Fruit fly (Drosophila melanogaster): Measurements from ENCODE around the gene CG42590.

Gene CG42590

DNA sequence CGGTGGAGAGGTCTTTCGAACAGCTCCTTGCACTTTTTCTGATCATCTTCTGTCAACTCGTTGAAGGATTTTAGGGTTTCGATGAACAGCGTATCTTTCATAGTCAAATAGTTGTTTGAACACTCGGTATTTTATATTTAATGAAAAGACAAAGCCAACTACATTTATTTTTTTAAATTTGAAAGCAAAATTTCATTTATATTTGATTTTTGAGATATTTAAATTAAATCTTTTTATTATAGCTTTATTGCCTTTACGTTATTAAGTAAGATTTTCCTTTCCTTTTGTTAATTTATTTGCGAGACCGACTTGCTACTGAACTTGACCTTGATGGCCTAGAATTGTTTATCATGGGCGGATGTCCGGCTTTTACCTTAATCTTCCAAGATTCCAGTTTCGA, at the start of gene CG42590:
CG42590 (minus strand) TSS at position 101 of the 400 bp plus-strand sequence.
- TF ChIP-seq CG8478 (optimal IDR thresholded peaks at IDR 0.05) (no peak), CTCF (optimal IDR thresholded peaks at IDR 0.05) (no peak)

DNA sequence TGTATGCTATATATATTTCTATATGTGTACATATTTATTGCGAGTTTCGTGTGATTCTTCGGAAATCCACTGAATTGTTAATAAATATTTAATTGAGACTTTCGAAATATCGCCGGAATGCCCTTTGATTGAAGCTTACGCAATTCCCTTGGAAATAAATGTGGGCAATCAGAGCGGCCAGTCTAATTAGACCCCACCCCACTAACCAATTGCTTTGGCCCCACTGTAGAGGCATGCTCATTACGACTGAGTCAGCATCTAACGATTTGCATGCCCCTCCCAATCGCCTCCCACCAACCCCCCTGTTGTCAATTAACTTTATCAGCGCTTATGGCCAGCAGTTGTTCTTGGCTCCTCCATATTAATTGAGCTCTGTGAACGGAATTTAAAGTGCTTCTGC, 47.7 kb upstream of the CG42590 start:
- no peak for TF ChIP-seq CG8478 (optimal IDR thresholded peaks at IDR 0.05)
- TF ChIP-seq CTCF (optimal IDR thresholded peaks at IDR 0.05) = no peak

DNA sequence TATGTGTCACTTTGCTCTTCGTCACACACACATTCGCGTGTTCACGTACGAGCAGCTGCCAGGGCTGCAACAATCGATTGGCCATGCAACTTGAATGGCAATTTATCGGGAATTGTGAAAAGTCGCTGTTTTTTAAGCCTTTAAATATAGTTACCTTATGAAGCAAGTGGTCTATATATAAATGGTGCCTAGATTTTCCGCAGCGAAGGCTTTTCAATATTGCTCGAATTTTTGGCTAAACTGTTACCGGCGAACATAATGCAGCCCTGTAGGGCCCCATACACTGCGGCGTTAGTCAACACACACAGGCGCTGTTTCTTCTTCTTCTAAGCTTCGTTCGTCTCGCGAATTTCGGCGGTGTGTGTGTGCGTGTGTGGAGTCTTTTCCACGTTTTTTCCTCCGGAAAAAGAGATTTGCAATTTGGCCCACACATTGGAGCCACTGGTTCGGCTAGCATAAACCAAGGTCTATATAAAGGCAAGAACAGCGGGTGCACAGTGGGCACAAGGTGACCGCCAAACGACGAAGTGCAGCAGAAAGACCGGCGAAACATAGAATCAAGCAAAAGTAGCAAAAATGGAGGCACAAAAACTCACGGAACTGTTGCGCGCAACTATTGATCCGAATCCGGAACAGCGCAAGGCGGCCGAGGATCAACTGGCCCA, 46.9 kb upstream of the CG42590 start, which contains the start of the genes Arp3 and msk:
Arp3 (minus strand) TSS at position 39 of the 665 bp plus-strand sequence.
msk (plus strand) TSS at position 316 of the 665 bp plus-strand sequence.
- TF ChIP-seq CTCF (optimal IDR thresholded peaks at IDR 0.05) (peak in 1 of 2 experiments; percentile 16), CG8478 (optimal IDR thresholded peaks at IDR 0.05) (no peak)

DNA sequence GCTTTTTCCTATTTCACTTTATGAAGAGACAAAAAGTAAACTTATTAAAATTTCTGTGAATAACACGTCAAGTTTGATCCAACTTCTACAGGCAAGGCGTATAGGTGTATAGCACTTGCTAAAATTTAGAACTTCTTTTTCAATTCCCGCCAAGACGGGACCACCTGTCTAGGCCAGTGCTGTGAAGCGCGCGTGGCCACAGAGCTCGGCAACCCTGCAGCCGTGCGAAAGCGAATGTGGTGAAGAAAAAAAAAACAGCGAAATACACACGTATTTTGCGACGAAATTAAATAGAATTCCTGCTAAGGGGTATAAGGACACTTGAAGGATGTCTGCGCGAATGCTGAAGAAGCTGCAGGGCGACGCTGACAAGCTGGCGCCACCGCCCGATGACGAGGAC, 41.1 kb upstream of the CG42590 start, which contains the start of gene Nulp1:
Nulp1 (plus strand) TSS at position 198 of the 400 bp plus-strand sequence.
- TF ChIP-seq CTCF (optimal IDR thresholded peaks at IDR 0.05) = no peak

DNA sequence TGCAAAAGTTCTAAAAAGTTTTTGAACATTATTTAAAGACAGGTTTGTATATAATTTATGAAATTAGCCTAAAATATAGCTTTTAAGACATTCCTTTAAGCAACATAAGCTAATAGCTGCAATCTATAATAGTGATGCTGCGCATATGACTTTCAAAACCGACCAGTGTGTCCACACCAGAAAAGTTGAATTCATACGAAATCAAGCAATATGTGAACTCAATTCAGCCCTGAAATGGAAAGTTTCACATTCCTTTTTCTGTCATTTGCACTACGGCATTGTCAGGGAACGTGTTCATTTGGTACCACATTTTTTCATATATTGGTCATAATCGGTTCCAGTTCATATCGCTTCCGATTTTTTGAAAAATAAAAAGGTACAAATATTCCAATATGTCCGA, 39.8 kb upstream of the CG42590 start, which contains the start of gene fan:
fan (plus strand) TSS at position 247 of the 400 bp plus-strand sequence.
- no peak for TF ChIP-seq CTCF (optimal IDR thresholded peaks at IDR 0.05)
- no peak for TF ChIP-seq CG8478 (optimal IDR thresholded peaks at IDR 0.05)

DNA sequence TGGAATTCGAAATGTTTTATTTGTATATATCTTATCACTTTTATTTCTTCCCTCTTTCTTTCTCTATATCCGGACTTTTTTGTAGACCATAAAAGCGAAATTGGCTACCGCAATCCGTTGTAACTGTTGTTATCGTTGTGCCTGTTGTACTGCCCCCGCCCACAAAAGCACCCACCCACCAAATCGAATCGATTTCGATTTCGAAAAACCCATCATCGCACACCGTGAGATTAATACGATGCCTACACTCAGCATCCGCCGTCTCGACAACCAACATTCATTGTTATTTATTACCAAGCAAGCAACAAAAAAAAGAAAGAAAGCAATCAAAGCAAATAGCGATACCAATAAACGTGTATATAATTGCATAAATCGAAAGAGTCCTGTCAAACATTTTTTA, 39.1 kb upstream of the CG42590 start:
- TF ChIP-seq CTCF (optimal IDR thresholded peaks at IDR 0.05) = no peak

DNA sequence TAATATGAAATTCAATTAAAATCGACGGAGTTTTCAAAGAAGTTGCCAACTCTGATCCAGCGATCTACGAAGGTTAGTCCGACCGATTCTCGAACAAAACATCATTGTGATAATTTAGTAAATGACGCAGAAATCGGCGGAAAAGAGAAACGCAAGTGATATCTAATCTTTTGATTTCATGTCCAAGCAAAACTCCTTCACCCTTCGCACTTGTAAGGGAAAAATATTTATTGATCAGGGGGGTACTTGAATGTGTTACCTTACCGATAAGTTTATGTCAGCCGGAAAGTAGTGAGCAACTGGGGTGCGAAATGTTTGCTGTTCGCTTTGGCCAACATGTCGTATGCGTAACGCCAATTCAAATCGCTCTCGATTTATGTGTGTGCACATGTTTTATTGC, 28.0 kb upstream of the CG42590 start:
- no peak for TF ChIP-seq CTCF (optimal IDR thresholded peaks at IDR 0.05)
- no peak for TF ChIP-seq CG8478 (optimal IDR thresholded peaks at IDR 0.05)

DNA sequence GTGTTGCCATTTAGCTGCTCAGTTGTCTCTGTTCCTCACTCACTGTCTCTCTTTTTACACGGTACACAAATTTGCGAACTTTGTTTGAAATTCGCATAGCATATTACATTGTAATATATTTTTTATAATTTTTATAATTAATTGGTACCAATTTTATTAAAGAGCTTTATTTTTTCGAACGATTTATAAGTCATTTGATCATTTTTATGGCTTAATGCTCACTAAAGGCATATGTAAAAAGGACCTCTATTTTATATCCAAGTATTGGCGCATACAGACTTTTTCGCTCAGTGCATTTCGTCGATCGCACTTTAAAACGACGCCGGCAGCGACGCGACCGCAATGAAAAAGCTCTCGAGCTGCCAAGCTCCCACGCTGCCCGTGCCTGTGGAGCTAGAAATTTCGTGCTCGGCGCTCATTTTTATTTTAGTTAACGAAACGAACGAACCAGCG, 27.1 kb upstream of the CG42590 start:
- TF ChIP-seq CG8478 (optimal IDR thresholded peaks at IDR 0.05) (no peak), CTCF (optimal IDR thresholded peaks at IDR 0.05) (no peak)

DNA sequence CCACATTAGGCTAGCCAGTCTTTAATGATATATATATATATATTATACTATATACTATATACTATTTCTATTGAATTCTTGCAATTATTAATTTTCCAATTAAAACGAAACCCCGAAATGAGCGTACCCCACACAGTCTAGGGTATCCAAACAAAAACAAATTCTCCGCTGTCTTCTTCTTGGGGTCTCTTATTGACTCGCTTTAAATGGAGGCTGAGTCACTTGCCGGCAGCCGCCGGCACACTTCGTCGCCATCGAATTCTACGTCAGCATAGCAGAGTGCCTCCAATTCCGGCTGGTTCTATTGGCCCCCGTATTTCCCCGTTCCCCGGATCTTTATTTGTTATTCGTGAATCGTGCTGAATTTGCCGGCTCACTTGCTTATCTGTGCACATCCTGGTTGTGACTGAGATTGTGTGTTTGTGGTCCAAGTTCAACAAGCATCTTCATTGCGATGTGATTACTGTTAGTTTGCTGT, 25.6 kb upstream of the CG42590 start:
- TF ChIP-seq CTCF (optimal IDR thresholded peaks at IDR 0.05) (no peak), CG8478 (optimal IDR thresholded peaks at IDR 0.05) (no peak)

DNA sequence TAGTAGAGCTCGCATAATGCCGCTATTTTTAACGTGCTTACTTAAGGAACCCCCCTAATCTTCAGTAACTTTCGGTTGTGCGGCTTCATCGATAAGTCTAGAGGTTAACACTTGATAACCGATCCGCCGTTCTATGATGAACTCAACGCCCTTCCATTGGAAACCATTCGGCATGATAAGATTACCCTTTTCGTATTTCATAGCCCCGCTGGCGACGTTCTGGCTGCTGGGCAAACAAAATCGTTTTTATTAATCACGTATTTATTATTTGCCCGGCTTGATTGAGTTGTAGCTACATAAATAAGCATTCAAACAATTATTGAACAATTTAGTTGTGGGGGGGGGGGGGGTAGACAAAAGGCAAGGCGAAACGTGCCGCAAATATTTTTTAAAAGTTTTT, 24.5 kb upstream of the CG42590 start:
- TF ChIP-seq CG8478 (optimal IDR thresholded peaks at IDR 0.05) (no peak), CTCF (optimal IDR thresholded peaks at IDR 0.05) (no peak)

DNA sequence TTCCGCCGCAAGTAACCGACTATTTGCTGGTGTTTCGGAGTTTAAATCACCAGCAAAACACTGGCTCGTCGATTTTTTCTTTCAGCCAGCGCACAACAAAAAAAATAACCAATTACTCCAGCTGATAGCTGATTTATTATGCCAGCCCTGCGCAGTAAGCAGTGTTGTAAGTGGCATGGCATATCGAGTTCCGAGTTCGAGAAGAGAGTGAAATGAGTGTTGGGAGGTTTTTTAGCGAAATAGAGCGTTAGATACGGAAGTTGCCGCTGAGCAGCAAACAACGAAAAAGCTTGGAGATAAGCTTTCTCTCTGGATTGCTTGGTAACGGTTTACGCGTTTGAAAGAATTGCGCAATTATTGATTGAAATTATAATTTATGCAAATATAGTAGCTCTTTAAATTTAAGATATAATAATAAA, 22.6 kb upstream of the CG42590 start, which contains the start of gene CG7565:
CG7565 (minus strand) TSS at position 137 of the 419 bp plus-strand sequence.
- TF ChIP-seq CTCF (optimal IDR thresholded peaks at IDR 0.05) (no peak), CG8478 (optimal IDR thresholded peaks at IDR 0.05) (no peak)

DNA sequence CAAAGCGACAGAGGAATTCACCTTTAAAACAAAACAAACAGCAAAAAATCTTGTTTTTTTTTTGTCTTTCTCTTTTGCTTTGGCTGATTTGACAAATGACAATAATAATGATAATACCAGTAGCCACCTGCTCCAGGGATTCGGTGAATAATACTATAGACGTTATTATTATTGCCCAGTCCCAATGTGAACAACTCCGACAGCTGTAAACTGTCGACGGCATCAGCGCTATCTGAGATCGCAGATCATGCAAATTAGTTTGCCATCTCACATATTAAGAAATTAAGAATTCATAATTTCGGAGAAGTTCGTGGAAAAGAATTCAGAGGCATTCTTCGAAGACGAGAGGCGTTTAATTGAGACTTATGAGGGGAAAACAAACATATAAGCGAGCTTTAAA, 17.2 kb upstream of the CG42590 start:
- TF ChIP-seq CTCF (optimal IDR thresholded peaks at IDR 0.05) (no peak), CG8478 (optimal IDR thresholded peaks at IDR 0.05) (no peak)

DNA sequence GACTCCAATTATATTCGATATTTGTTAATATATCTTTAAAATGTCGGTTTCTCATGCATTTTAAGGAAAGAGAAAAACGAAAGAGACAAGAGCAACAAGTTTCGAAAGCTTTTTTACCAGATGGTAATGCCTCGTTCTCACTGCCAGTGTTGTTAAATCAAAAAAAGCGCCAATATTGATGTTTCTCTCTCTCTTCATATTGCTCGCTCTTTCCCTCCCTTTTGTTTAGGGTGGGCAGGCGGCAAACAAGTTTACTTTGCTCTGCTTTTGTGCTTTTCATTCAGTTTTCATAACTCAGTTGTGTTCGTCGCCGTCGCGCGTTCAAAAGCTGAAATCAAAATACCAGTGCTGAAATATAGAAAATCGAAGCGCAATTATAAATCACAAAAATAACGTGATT, 12.8 kb upstream of the CG42590 start:
- TF ChIP-seq CG8478 (optimal IDR thresholded peaks at IDR 0.05) = no peak
- no peak for TF ChIP-seq CTCF (optimal IDR thresholded peaks at IDR 0.05)

DNA sequence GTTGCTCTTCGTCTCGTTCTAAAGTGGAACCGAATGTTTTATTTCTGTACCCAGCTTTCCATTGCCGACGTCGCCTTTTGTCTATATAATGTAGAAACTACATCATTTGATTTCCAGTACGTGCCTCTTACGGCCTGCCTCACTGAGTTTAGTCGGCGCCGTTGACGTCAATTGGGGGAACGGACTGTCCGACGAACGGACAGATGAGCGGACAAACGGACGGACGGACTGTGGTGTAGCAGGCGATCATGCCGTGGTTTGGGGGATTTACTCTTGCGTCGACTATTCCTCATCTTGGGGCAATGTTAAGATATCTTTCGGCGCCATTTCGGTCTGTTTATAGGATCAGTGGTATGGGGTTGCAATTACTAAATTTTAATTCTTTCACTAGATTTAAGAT, 11.7 kb upstream of the CG42590 start:
- no peak for TF ChIP-seq CTCF (optimal IDR thresholded peaks at IDR 0.05)
- TF ChIP-seq CG8478 (optimal IDR thresholded peaks at IDR 0.05) = no peak

DNA sequence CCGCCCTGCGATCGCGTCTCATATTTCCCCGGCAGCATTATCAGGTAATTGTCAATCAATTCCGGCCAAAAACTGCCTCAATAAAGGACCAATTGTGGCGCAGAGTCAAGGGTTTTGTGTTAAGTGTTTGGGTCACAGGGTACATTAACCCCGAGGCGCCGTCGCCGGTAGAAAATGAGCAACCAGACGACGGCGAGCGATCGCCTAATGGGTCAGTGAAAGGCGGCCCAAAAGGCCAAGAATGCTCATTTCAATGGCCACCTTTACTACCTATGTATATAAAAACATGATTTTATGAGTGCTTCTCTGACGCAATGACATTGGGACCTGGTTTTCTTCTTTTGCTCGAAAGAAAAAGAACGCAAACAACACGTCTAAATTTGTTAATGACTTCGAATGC, 10.5 kb upstream of the CG42590 start:
- TF ChIP-seq CG8478 (optimal IDR thresholded peaks at IDR 0.05) (no peak), CTCF (optimal IDR thresholded peaks at IDR 0.05) (no peak)

DNA sequence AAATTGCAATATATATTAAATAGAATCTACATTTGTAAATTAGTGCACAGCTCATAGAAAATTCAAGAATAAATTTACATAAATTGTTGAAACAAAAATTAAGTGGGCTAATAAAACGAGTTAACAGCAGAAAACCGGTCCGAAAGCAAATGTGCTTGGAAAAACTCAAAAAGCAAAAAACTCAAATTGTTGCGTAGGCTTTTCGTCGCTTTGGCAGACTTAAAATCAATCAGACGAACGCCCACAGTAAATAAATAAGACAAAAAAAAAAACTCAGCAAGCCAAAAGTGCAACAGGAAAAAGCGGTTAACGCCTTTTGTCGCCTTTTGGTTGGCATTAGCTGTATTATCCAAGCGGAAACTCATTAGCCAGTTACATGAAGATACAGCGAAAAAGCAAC, 8.9 kb upstream of the CG42590 start:
- no peak for TF ChIP-seq CTCF (optimal IDR thresholded peaks at IDR 0.05)
- no peak for TF ChIP-seq CG8478 (optimal IDR thresholded peaks at IDR 0.05)

Data from S2 (cell line).